Fruit fly (Drosophila melanogaster): Measurements from ENCODE around the gene Mat89Ba.

Gene Mat89Ba

DNA sequence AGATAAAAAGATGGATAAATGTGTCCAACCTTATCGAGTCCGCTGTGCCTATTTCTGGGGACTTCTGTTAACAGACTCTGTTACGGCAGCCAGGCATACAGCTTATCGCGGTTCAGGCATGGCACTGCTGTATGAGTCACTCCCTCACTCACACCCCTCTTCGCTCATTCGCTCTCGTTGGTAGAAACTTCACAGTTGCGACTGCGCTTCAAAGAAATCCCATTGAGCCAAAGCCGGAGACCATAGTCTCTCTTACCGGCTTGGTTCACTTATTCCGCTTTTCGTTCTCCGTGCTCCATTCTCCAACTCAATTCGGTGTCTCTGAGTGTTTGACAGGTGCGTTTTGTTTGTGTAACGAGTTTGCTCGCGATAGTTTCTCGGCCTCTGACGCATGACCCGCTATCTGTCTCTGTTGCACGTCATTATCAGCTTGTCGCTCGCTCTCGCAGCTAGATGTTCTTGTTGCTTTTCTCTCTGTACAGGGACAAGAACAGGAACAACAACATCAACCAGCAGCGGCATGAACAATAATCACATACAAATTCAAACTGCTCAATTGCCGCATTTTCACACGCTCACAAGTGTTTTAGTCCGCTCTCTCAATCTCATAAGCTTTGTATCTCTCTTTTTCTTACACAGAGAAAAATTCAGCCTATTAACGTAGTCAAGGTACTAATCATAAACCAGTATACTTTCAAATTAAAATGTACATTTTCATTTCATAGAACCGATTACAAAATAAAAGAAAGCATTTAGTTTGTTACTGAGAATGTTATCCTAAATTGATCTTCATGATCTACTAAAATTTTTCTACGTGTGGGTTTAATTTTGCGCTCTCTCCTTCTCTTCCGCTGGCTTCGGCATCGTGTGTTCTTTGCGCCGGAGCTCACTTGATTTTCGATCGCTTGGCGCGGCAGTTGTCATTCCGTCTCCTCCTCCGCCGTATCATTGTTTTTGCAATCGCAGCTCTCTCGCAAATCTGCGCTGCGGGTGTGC, 8.1 kb upstream of the Mat89Ba start (continued):
- TF ChIP-seq btn (GFP tag; optimal IDR thresholded peaks at IDR 0.05) (peak; percentile 98), exex (tag; optimal IDR thresholded peaks at IDR 0.05) (peak; percentile 96), CG6254 (GFP tag; optimal IDR thresholded peaks at IDR 0.05) (peak; percentile 96), Dp (GFP tag; optimal IDR thresholded peaks at IDR 0.05) (peak; percentile 41), eve (GFP tag; optimal IDR thresholded peaks at IDR 0.05) (peak; percentile 90 to 100), CG11560 (tag; IDR thresholded peaks at IDR 0.05) (peak; percentile 89; the same call in 2 of the 3 replicates), CG2678 (tag; optimal IDR thresholded peaks at IDR 0.05) (peak; percentile 100), repo (GFP tag; optimal IDR thresholded peaks at IDR 0.05) (peak; percentile 99), Pdp1 (GFP tag; optimal IDR thresholded peaks at IDR 0.05) (peak; percentile 99), CG5245 (GFP tag; optimal IDR thresholded peaks at IDR 0.05) (peak; percentile 99), jumu (GFP tag; optimal IDR thresholded peaks at IDR 0.05) (peak; percentile 99), en (GFP tag; optimal IDR thresholded peaks at IDR 0.05) (peak; percentile 99), CG9727 (GFP tag; optimal IDR thresholded peaks at IDR 0.05) (peak; percentile 100), Hr78 (GFP tag; optimal IDR thresholded peaks at IDR 0.05) (peak in 1 of 2 experiments; percentile 98), CG8924 (tag; optimal IDR thresholded peaks at IDR 0.05) (peak; percentile 100), trem (tag; optimal IDR thresholded peaks at IDR 0.05) (peak; percentile 97), Ssrp (tag; optimal IDR thresholded peaks at IDR 0.05) (peak; percentile 99), Mes4 (GFP tag; optimal IDR thresholded peaks at IDR 0.05) (peak; percentile 99), B-H2 (GFP tag; optimal IDR thresholded peaks at IDR 0.05) (peak; percentile 99), CG43689 (GFP tag; IDR thresholded peaks at IDR 0.05) (peak; percentile 99), CG15073 (GFP tag; optimal IDR thresholded peaks at IDR 0.05) (peak; percentile 91), ERR (GFP tag; optimal IDR thresholded peaks at IDR 0.05) (peak; percentile 98), slou (GFP tag; optimal IDR thresholded peaks at IDR 0.05) (peak; percentile 98), CG7786 (GFP tag; optimal IDR thresholded peaks at IDR 0.05) (peak; percentile 99), Doc2 (GFP tag; IDR thresholded peaks at IDR 0.05) (no peak; the same call in 1 of the 2 replicates), odd (GFP tag; optimal IDR thresholded peaks at IDR 0.05) (peak; percentile 99), CG3407 (GFP tag; optimal IDR thresholded peaks at IDR 0.05) (peak; percentile 98), sens (GFP tag) (peak; percentile 100), croc (GFP tag; conservative IDR thresholded peaks at IDR 0.05) (peak; percentile 98), zfh2 (GFP tag; optimal IDR thresholded peaks at IDR 0.05) (peak; percentile 98), Hey (tag; optimal IDR thresholded peaks at IDR 0.05) (peak; percentile 94), CG16813 (GFP tag; IDR thresholded peaks at IDR 0.05; ENCODE audit: partially characterized antibody) (0 out of 3 replicates have a peak, but pooled peaks have one; percentile 28), NC2α (GFP tag; optimal IDR thresholded peaks at IDR 0.05) (peak; percentile 99), fd96Cb (tag; optimal IDR thresholded peaks at IDR 0.05) (peak; percentile 99), ro (GFP tag; IDR thresholded peaks at IDR 0.05) (peak; percentile 98), CG6791 (GFP tag; IDR thresholded peaks at IDR 0.05; ENCODE audit: partially characterized antibody) (peak; percentile 37; the same call in 1 of the 3 replicates), NfI (GFP tag; optimal IDR thresholded peaks at IDR 0.05) (peak; percentile 99), CG12744 (GFP tag; optimal IDR thresholded peaks at IDR 0.05) (peak; percentile 99), CG1792 (GFP tag; optimal IDR thresholded peaks at IDR 0.05) (peak; percentile 99), Poxn (GFP tag; IDR thresholded peaks at IDR 0.05) (peak; percentile 98), HHEX (GFP tag; optimal IDR thresholded peaks at IDR 0.05) (peak; percentile 99), CG1529 (GFP tag; optimal IDR thresholded peaks at IDR 0.05) (peak; percentile 99), sr (GFP tag; IDR thresholded peaks at IDR 0.05) (peak; percentile 94), lola (GFP tag; optimal IDR thresholded peaks at IDR 0.05) (peak in 1 of 3 experiments; percentile 100), CG7839 (tag; optimal IDR thresholded peaks at IDR 0.05) (peak; percentile 100), CG8388 (GFP tag; optimal IDR thresholded peaks at IDR 0.05) (peak; percentile 99), CG9932 (GFP tag; IDR thresholded peaks at IDR 0.05) (peak; percentile 98)
